Worm (Caenorhabditis elegans) whole organism, mixed stage, embryonic: ENCODE data around the gene F56F11.1.

Experiments
- M03D4.4 ChIP-seq: sonication (generic microtip); optimal IDR thresholded peaks from 2 replicates; lab custom pipeline; 2017; ENCODE audit warnings: mild to moderate bottlenecking, missing genetic modification characterization, missing compliant biosample characterization
- bed-3 ChIP-seq: fragments of 200-800 bp; sonication (Bioruptor generic); optimal IDR thresholded peaks from 3 replicates; lab custom pipeline; 2018; ENCODE audit warnings: mild to moderate bottlenecking, missing genetic modification characterization, moderate library complexity, missing compliant biosample characterization
- blmp-1 ChIP-seq: fragments of 150-350 bp; optimal IDR thresholded peaks from 2 replicates; lab custom pipeline; 2014; ENCODE audit warnings: missing biosample characterization, missing genetic modification characterization
- ceh-43 ChIP-seq: fragments of 200-800 bp; sonication (Bioruptor generic); optimal IDR thresholded peaks from 2 replicates; lab custom pipeline; 2018; ENCODE audit warnings: mild to moderate bottlenecking, missing genetic modification characterization, moderate library complexity, missing compliant biosample characterization
- ceh-83 ChIP-seq: fragments of 200-800 bp; sonication (Bioruptor generic); optimal IDR thresholded peaks from 2 replicates; lab custom pipeline; 2018; ENCODE audit warnings: mild to moderate bottlenecking, missing genetic modification characterization, missing compliant biosample characterization
- ces-1 ChIP-seq: fragments of 150-350 bp; optimal IDR thresholded peaks from 2 replicates; lab custom pipeline; 2014; ENCODE audit warnings: missing biosample characterization, missing genetic modification reagents, missing genetic modification characterization
- cnd-1 ChIP-seq: fragments of 200-800 bp; sonication (Bioruptor generic); optimal IDR thresholded peaks from 2 replicates; lab custom pipeline; 2018; ENCODE audit warnings: mild to moderate bottlenecking, missing genetic modification characterization, missing compliant biosample characterization
- drap-1 ChIP-seq: fragments of 200-800 bp; sonication (Bioruptor generic); optimal IDR thresholded peaks from 3 replicates; lab custom pipeline; 2018; ENCODE audit warnings: mild to moderate bottlenecking, missing genetic modification characterization, missing compliant biosample characterization
- elt-1 ChIP-seq: sonication (generic microtip); optimal IDR thresholded peaks from 2 replicates; lab custom pipeline; 2017; ENCODE audit warnings: missing genetic modification characterization, mild to moderate bottlenecking, missing compliant biosample characterization, antibody characterized with exemption, moderate library complexity, borderline replicate concordance; ENCODE audit not compliant: insufficient read depth
- elt-3 ChIP-seq: fragments of 150-350 bp; optimal IDR thresholded peaks from 2 replicates; lab custom pipeline; 2014; ENCODE audit warnings: missing biosample characterization, missing genetic modification characterization
- flh-1 ChIP-seq: fragments of 200-800 bp; sonication (Bioruptor generic); optimal IDR thresholded peaks from 2 replicates; lab custom pipeline; 2018; ENCODE audit warnings: mild to moderate bottlenecking, missing genetic modification characterization, moderate library complexity, missing compliant biosample characterization
- ham-2 ChIP-seq: fragments of 200-800 bp; sonication (Bioruptor generic); optimal IDR thresholded peaks from 2 replicates; lab custom pipeline; 2018; ENCODE audit warnings: mild to moderate bottlenecking, missing genetic modification characterization, missing compliant biosample characterization
- hlh-1 ChIP-seq: fragments of 150-350 bp; optimal IDR thresholded peaks from 2 replicates; lab custom pipeline; 2014; ENCODE audit warnings: missing biosample characterization, missing genetic modification reagents, missing genetic modification characterization
- lin-13 ChIP-seq: fragments of 150-350 bp; optimal IDR thresholded peaks from 2 replicates; lab custom pipeline; 2014; ENCODE audit warnings: missing biosample characterization, missing genetic modification characterization
- lsy-2 ChIP-seq: fragments of 150-350 bp; optimal IDR thresholded peaks from 2 replicates; lab custom pipeline; 2014; ENCODE audit warnings: missing biosample characterization, missing genetic modification characterization
- mab-5 ChIP-seq: fragments of 150-350 bp; optimal IDR thresholded peaks from 2 replicates; lab custom pipeline; 2014; ENCODE audit warnings: missing biosample characterization, missing genetic modification characterization
- mep-1 ChIP-seq: fragments of 150-350 bp; optimal IDR thresholded peaks from 2 replicates; lab custom pipeline; 2017; ENCODE audit warnings: missing biosample characterization, missing genetic modification reagents, missing genetic modification characterization, inconsistent platforms
- mls-2 ChIP-seq: sonication (generic microtip); optimal IDR thresholded peaks from 2 replicates; lab custom pipeline; 2016; ENCODE audit warnings: mild to moderate bottlenecking, missing genetic modification characterization, moderate library complexity, missing compliant biosample characterization
- nhr-12 ChIP-seq: fragments of 150-350 bp; optimal IDR thresholded peaks from 2 replicates; lab custom pipeline; 2014; ENCODE audit warnings: missing biosample characterization, missing genetic modification characterization
- nhr-2 ChIP-seq: fragments of 150-350 bp; optimal IDR thresholded peaks from 2 replicates; lab custom pipeline; 2014; ENCODE audit warnings: missing biosample characterization, missing genetic modification characterization
- nhr-237 ChIP-seq: fragments of 150-350 bp; optimal IDR thresholded peaks from 2 replicates; lab custom pipeline; 2014; ENCODE audit warnings: missing biosample characterization, missing genetic modification characterization
- nhr-28 ChIP-seq: fragments of 150-350 bp; optimal IDR thresholded peaks from 2 replicates; lab custom pipeline; 2014; ENCODE audit warnings: missing biosample characterization, missing genetic modification characterization
- nhr-76 ChIP-seq: sonication (generic microtip); optimal IDR thresholded peaks from 2 replicates; lab custom pipeline; 2017; ENCODE audit warnings: missing biosample characterization, missing genetic modification characterization
- pha-4 ChIP-seq: fragments of 150-350 bp; optimal IDR thresholded peaks from 2 replicates; lab custom pipeline; 2018; ENCODE audit warnings: missing biosample characterization, missing genetic modification reagents, missing genetic modification characterization
- sem-2 ChIP-seq: fragments of 200-800 bp; sonication (Bioruptor generic); optimal IDR thresholded peaks from 2 replicates; lab custom pipeline; 2018; ENCODE audit warnings: mild to moderate bottlenecking, missing genetic modification characterization, missing compliant biosample characterization
- snpc-4 ChIP-seq: fragments of 150-350 bp; optimal IDR thresholded peaks from 2 replicates; lab custom pipeline; 2014; ENCODE audit warnings: missing biosample characterization, missing genetic modification characterization
- sptf-1 ChIP-seq: sonication (generic microtip); optimal IDR thresholded peaks from 2 replicates; lab custom pipeline; 2017; ENCODE audit warnings: mild to moderate bottlenecking, missing genetic modification characterization, moderate library complexity, missing compliant biosample characterization
- tbx-8 ChIP-seq: fragments of 200-800 bp; sonication (Bioruptor generic); optimal IDR thresholded peaks from 2 replicates; lab custom pipeline; 2018; ENCODE audit warnings: mild to moderate bottlenecking, missing genetic modification characterization, moderate library complexity, missing compliant biosample characterization
- unc-120 ChIP-seq: sonication (generic microtip); optimal IDR thresholded peaks from 2 replicates; lab custom pipeline; 2017; ENCODE audit warnings: missing genetic modification characterization, missing compliant biosample characterization; ENCODE audit not compliant: poor library complexity, severe bottlenecking
- unc-62 ChIP-seq: fragments of 150-350 bp; optimal IDR thresholded peaks from 2 replicates; lab custom pipeline; 2014; ENCODE audit warnings: missing biosample characterization, missing genetic modification reagents, missing genetic modification characterization
- zip-8 ChIP-seq: fragments of 150-350 bp; optimal IDR thresholded peaks from 2 replicates; lab custom pipeline; 2014; ENCODE audit warnings: missing biosample characterization, missing genetic modification characterization
- ztf-11 ChIP-seq: fragments of 150-350 bp; optimal IDR thresholded peaks from 2 replicates; lab custom pipeline; 2014; ENCODE audit warnings: missing biosample characterization, missing genetic modification characterization

F56F11.1 gene

ce11 chrIII:2918655-2919054, 27.1 kb downstream of the F56F11.1 start:
- TF ChIP-seq nhr-2 (tag; lab: Kevin White, UChicago) (no peak), sem-2 (GFP tag; lab: Kevin White, UChicago) (no peak), mls-2 (tag; lab: Kevin White, UChicago) (no peak)

ce11 chrIII:2920281-2920680, 28.7 kb downstream of the F56F11.1 start:
- TF ChIP-seq bed-3 (GFP tag; lab: Kevin White, UChicago) (no peak), mab-5 (tag; lab: Kevin White, UChicago) (no peak), nhr-2 (tag; lab: Kevin White, UChicago) (no peak), zip-8 (tag; lab: Kevin White, UChicago) (no peak), nhr-12 (tag; lab: Kevin White, UChicago) (no peak), ceh-43 (GFP tag; lab: Kevin White, UChicago) (no peak), unc-120 (tag; lab: Kevin White, UChicago) (no peak), elt-3 (tag; lab: Kevin White, UChicago) (no peak), lsy-2 (tag; lab: Kevin White, UChicago) (no peak), blmp-1 (tag; lab: Kevin White, UChicago) (no peak), flh-1 (no peak), nhr-237 (no peak), ham-2 (GFP tag; lab: Kevin White, UChicago) (no peak), ztf-11 (no peak), pha-4 (tag; lab: Kevin White, UChicago) (no peak), M03D4.4 (no peak), elt-1 (no peak), tbx-8 (GFP tag; lab: Kevin White, UChicago) (no peak), unc-62 (GFP tag; lab: Kevin White, UChicago) (no peak)
- TF ChIP-seq, all 35 proteins: peak for 0

DNA sequence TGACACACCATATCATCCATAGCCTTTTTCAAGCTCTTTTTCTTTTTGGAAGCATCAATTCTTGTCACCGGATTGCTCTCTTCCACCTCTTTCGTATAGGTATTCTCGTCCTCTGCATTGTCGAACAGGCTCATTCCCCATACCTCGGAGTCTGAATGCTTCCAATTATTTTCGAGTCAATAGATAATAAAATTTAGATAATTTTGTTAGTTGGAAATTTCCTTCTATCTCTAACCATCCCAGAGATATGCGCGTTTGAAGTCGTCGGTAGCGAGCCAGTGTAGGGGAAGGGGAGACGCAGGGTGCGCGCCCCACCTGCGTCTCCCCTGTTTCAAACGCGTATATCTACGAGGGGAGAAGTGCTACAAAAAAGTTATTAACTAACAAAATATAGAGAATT, 29.3 kb downstream of the F56F11.1 start:
- TF ChIP-seq ces-1, result peak; percentile 90
- no peak for TF ChIP-seq elt-1
- TF ChIP-seq, all 35 proteins: peak for 1

DNA sequence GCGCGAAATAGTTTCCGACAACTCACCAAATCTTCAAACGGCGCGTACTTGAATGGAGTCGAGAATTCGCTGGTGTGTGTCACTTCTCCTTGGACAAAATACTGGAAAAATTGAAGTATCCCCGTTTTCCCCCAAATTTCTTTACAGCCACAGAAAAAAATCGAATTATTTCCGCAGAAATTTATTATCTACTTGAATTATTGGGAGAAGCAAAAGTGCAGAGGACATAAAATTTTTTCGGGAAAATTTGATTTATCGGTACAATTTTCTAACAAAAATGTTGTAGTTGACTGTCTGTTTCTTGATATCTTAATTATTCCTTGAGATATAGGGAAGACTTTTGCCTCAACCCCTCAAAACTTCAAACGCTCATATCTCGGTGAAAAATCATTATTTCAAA, 31.5 kb downstream of the F56F11.1 start, which contains the start of gene R10F2.4:
R10F2.4 (minus strand) TSS at position 101 of the 400 bp plus-strand sequence.
- TF ChIP-seq blmp-1 (tag; lab: Kevin White, UChicago) (no peak), drap-1 (no peak), bed-3 (GFP tag; lab: Kevin White, UChicago) (no peak)

DNA sequence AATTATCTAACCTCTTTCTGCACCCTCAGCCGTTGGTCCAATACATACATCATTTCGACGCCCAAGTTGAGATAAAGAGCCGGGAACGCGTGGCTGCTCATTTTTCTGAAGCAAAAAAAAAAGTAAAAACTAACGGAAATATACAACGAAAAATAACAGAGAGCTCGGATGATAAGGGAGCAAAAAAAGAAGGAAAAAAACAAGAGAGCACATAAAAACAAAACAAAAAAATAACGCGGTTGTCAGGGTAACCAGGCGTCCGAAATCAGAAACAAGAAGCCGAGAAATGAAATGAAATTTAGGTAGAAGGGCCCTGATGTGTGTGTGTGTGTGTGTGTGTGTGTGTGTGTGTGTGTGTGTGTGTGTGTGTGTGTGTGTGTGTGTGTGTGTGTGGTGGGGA, 33.1 kb downstream of the F56F11.1 start, which contains the start of gene R10F2.5:
R10F2.5 (minus strand) TSS at position 101 of the 400 bp plus-strand sequence.
- no peak for TF ChIP-seq ces-1
- no peak for TF ChIP-seq ceh-83 (GFP tag; lab: Kevin White, UChicago)
- TF ChIP-seq bed-3 (GFP tag; lab: Kevin White, UChicago), result no peak
- TF ChIP-seq elt-1, result no peak
- TF ChIP-seq ham-2 (GFP tag; lab: Kevin White, UChicago), result no peak
- TF ChIP-seq lsy-2 (tag; lab: Kevin White, UChicago), result no peak
- TF ChIP-seq nhr-76 (tag; lab: Kevin White, UChicago), result no peak
- TF ChIP-seq mls-2 (tag; lab: Kevin White, UChicago), result no peak
- TF ChIP-seq cnd-1 (tag; lab: Kevin White, UChicago), result no peak
- no peak for TF ChIP-seq nhr-12 (tag; lab: Kevin White, UChicago)
- TF ChIP-seq lin-13, result no peak
- TF ChIP-seq unc-120 (tag; lab: Kevin White, UChicago), result no peak

ce11 chrIII:2937780-2938179, 46.2 kb downstream of the F56F11.1 start:
- no peak for TF ChIP-seq lin-13
- TF ChIP-seq ces-1, result no peak
- TF ChIP-seq hlh-1, result no peak
- TF ChIP-seq nhr-28 (tag; lab: Kevin White, UChicago), result no peak
- TF ChIP-seq sptf-1, result no peak
- TF ChIP-seq lsy-2 (tag; lab: Kevin White, UChicago), result no peak
- TF ChIP-seq unc-62 (GFP tag; lab: Kevin White, UChicago), result no peak
- no peak for TF ChIP-seq snpc-4 (tag; lab: Kevin White, UChicago)
- TF ChIP-seq flh-1, result no peak
- no peak for TF ChIP-seq ztf-11
- no peak for TF ChIP-seq unc-120 (tag; lab: Kevin White, UChicago)
- no peak for TF ChIP-seq mep-1 (tag; lab: Kevin White, UChicago)
- no peak for TF ChIP-seq elt-1
